Fruit fly (Drosophila melanogaster): ENCODE data around the gene Osi22.
A peak's percentile ranks its signal among the peaks of the same experiment; 100 is the strongest.

Osi22 gene

dm6 chr3R:13294461-13294860 lies 4.0 kb downstream of the Osi22 start, which contains the start of gene CG8773 (continued):
- TF ChIP-seq nom (GFP tag; optimal IDR thresholded peaks at IDR 0.05) (no peak), CG18764 (GFP tag; optimal IDR thresholded peaks at IDR 0.05) (no peak), CG32772 (GFP tag; IDR thresholded peaks at IDR 0.05) (no peak), CG18599 (GFP tag; optimal IDR thresholded peaks at IDR 0.05) (peak; percentile 21), CG13775 (GFP tag; optimal IDR thresholded peaks at IDR 0.05) (no peak), CG9876 (GFP tag; optimal IDR thresholded peaks at IDR 0.05) (no peak), Hey (tag; optimal IDR thresholded peaks at IDR 0.05) (peak; percentile 51), Fer2 (tag; optimal IDR thresholded peaks at IDR 0.05) (no peak), CG4424 (GFP tag; optimal IDR thresholded peaks at IDR 0.05) (no peak), vnd (GFP tag; IDR thresholded peaks at IDR 0.05; ENCODE audit: partially characterized antibody) (0 out of 3 replicates have a peak, but pooled peaks have one; percentile 41), gsb (GFP tag; IDR thresholded peaks at IDR 0.05) (no peak), sna (GFP tag; IDR thresholded peaks at IDR 0.05; ENCODE audit: partially characterized antibody) (no peak), al (GFP tag; IDR thresholded peaks at IDR 0.05) (no peak), zfh2 (GFP tag; optimal IDR thresholded peaks at IDR 0.05) (no peak), GATAe (GFP tag; conservative IDR thresholded peaks at IDR 0.05) (peak; percentile 44; the same call in 1 of the 2 replicates), da (GFP tag; optimal IDR thresholded peaks at IDR 0.05) (no peak), bbx (GFP tag; IDR thresholded peaks at IDR 0.05; ENCODE audit: partially characterized antibody) (no peak), Blimp-1 (GFP tag; optimal IDR thresholded peaks at IDR 0.05) (no peak), rib (GFP tag; IDR thresholded peaks at IDR 0.05) (no peak), exex (tag; optimal IDR thresholded peaks at IDR 0.05) (peak; percentile 90), ewg (GFP tag; optimal IDR thresholded peaks at IDR 0.05) (no peak), sd (tag; optimal IDR thresholded peaks at IDR 0.05) (peak; percentile 77), zfh1 (GFP tag; IDR thresholded peaks at IDR 0.05) (no peak), CG6791 (GFP tag; IDR thresholded peaks at IDR 0.05; ENCODE audit: partially characterized antibody) (no peak), pfk (GFP tag; optimal IDR thresholded peaks at IDR 0.05) (no peak), Jarid2 (GFP tag; optimal IDR thresholded peaks at IDR 0.05) (no peak), Nf-YB (GFP tag; optimal IDR thresholded peaks at IDR 0.05) (no peak), CG16815 (GFP tag; optimal IDR thresholded peaks at IDR 0.05) (no peak), CG3163 (GFP tag; optimal IDR thresholded peaks at IDR 0.05) (no peak), hb (GFP tag; IDR thresholded peaks at IDR 0.05; ENCODE audit: partially characterized antibody) (no peak), CG9215 (GFP tag; IDR thresholded peaks at IDR 0.05) (no peak), tgo (GFP tag; IDR thresholded peaks at IDR 0.05) (no peak), ac (GFP tag; optimal IDR thresholded peaks at IDR 0.05) (no peak), Hand (GFP tag; optimal IDR thresholded peaks at IDR 0.05) (no peak), BEAF-32 (GFP tag; optimal IDR thresholded peaks at IDR 0.05) (no peak), CG34376 (GFP tag; optimal IDR thresholded peaks at IDR 0.05) (peak; percentile 66), lab (GFP tag; optimal IDR thresholded peaks at IDR 0.05) (peak; percentile 8), dm (GFP tag; optimal IDR thresholded peaks at IDR 0.05) (no peak), caup (GFP tag; optimal IDR thresholded peaks at IDR 0.05; ENCODE audit: severe bottlenecking) (no peak), CG9817 (tag; optimal IDR thresholded peaks at IDR 0.05) (no peak), CG43689 (GFP tag; IDR thresholded peaks at IDR 0.05) (no peak), Bgb (GFP tag; IDR thresholded peaks at IDR 0.05; ENCODE audit: partially characterized antibody) (no peak), Ravus (GFP tag; IDR thresholded peaks at IDR 0.05) (no peak), hbn (GFP tag; IDR thresholded peaks at IDR 0.05; ENCODE audit: partially characterized antibody) (no peak), odd (GFP tag; optimal IDR thresholded peaks at IDR 0.05) (no peak), ERR (GFP tag; optimal IDR thresholded peaks at IDR 0.05) (no peak), grn (GFP tag; optimal IDR thresholded peaks at IDR 0.05) (peak; percentile 14), z (GFP tag; IDR thresholded peaks at IDR 0.05) (no peak)

Measured in whole organism, embryonic.